Fruit fly (Drosophila melanogaster) whole organism, pupa: ENCODE results near the gene cnir.

Experiments
- CG13204 ChIP-seq: fragments of 200-800 bp; sonication (Bioruptor generic); optimal IDR thresholded peaks from 2 replicates; lab custom pipeline; 2018; ENCODE audit warnings: missing biosample characterization, mild to moderate bottlenecking, missing genetic modification characterization, moderate library complexity
- CG32121 ChIP-seq: fragments of 200-800 bp; sonication (Bioruptor generic); IDR thresholded peaks from 2 replicates; pipeline ENCODE4 v1.3.6; 2022; ENCODE audit warnings: missing biosample characterization, missing genetic modification characterization
- CG34367 ChIP-seq: fragments of 200-800 bp; sonication (Bioruptor generic); optimal IDR thresholded peaks from 2 replicates; lab custom pipeline; 2018; ENCODE audit warnings: missing biosample characterization, mild to moderate bottlenecking, missing genetic modification characterization
- CG4496 ChIP-seq: fragments of 200-800 bp; sonication (Bioruptor generic); IDR thresholded peaks from 3 replicates; pipeline ENCODE4 v1.3.6; 2022; ENCODE audit warnings: missing biosample characterization, missing genetic modification characterization
- CG8159 ChIP-seq: fragments of 200-800 bp; sonication (Bioruptor generic); optimal IDR thresholded peaks from 3 replicates; lab custom pipeline; 2018; ENCODE audit warnings: missing biosample characterization, mild to moderate bottlenecking, missing genetic modification characterization, moderate library complexity
- CG9948 ChIP-seq: fragments of 200-800 bp; sonication (Bioruptor generic); optimal IDR thresholded peaks from 2 replicates; lab custom pipeline; 2018; ENCODE audit warnings: missing biosample characterization, mild to moderate bottlenecking, missing genetic modification characterization, moderate library complexity
- D1 ChIP-seq: fragments of 200-800 bp; sonication (Bioruptor generic); optimal IDR thresholded peaks from 2 replicates; lab custom pipeline; 2018; ENCODE audit warnings: missing biosample characterization, mild to moderate bottlenecking, missing genetic modification characterization, moderate library complexity
- EcR ChIP-seq: fragments of 200-800 bp; sonication (Bioruptor generic); optimal IDR thresholded peaks from 3 replicates; lab custom pipeline; 2019; ENCODE audit warnings: missing biosample characterization, missing genetic modification characterization, mild to moderate bottlenecking, moderate library complexity, missing genetic modification reagents
- Pif1B ChIP-seq: fragments of 200-800 bp; sonication (Bioruptor generic); optimal IDR thresholded peaks from 3 replicates; lab custom pipeline; 2016; ENCODE audit warnings: missing biosample characterization, missing genetic modification characterization
- rn ChIP-seq: fragments of 200-800 bp; sonication (Bioruptor generic); IDR thresholded peaks from 2 replicates; pipeline ENCODE4 v1.3.6; 2022; ENCODE audit warnings: missing biosample characterization, missing genetic modification characterization

- TF ChIP-seq CG9948 (tag; lab: Kevin White, UChicago), result no peak
- TF ChIP-seq rn (GFP tag; lab: Robert Waterston, UW), result no peak
- TF ChIP-seq CG32121 (GFP tag; lab: Robert Waterston, UW), result no peak
- TF ChIP-seq CG8159 (tag; lab: Kevin White, UChicago), result no peak
- no peak for TF ChIP-seq CG13204 (GFP tag; lab: Kevin White, UChicago)
- no peak for TF ChIP-seq CG4496 (GFP tag; lab: Robert Waterston, UW)
- TF ChIP-seq EcR (GFP tag; lab: Kevin White, UChicago), result no peak
- TF ChIP-seq D1 (tag; lab: Kevin White, UChicago), result no peak
- TF ChIP-seq Pif1B (GFP tag; lab: Kevin White, UChicago), result no peak
- TF ChIP-seq CG34367 (tag; lab: Kevin White, UChicago), result no peak
These were observed 32.6 kb downstream of the cnir start for dm6 chr2L:3006925-3007426.
